Fruit fly (Drosophila melanogaster) whole organism, embryonic: ENCODE results near the gene Ubi-p5E.

Experiments used
- CG10267 ChIP-seq: fragments of 200-800 bp; sonication (Bioruptor generic); optimal IDR thresholded peaks from 2 replicates; lab custom pipeline; 2018; ENCODE audit warnings: missing biosample characterization, mild to moderate bottlenecking, missing genetic modification characterization, moderate library complexity
- CG10543 ChIP-seq: fragments of 200-800 bp; sonication (Bioruptor generic); optimal IDR thresholded peaks from 3 replicates; lab custom pipeline; 2017; ENCODE audit warnings: missing biosample characterization, mild to moderate bottlenecking, missing genetic modification characterization, moderate library complexity
- CG11695 ChIP-seq: fragments of 200-800 bp; sonication (Bioruptor generic); IDR thresholded peaks from 3 replicates; pipeline ENCODE4 v1.3.6; 2022; ENCODE audit warnings: missing biosample characterization, missing genetic modification characterization
- CG11696 ChIP-seq: fragments of 200-800 bp; sonication (Bioruptor generic); IDR thresholded peaks from 2 replicates; pipeline ENCODE4 v1.3.6; 2022; ENCODE audit warnings: missing biosample characterization, missing genetic modification characterization
- CG12219 ChIP-seq: fragments of 200-800 bp; sonication (Bioruptor generic); optimal IDR thresholded peaks from 3 replicates; lab custom pipeline; 2018; ENCODE audit warnings: missing biosample characterization, mild to moderate bottlenecking, missing genetic modification characterization
- CG13424 ChIP-seq: fragments of 200-800 bp; sonication (Bioruptor generic); optimal IDR thresholded peaks from 2 replicates; lab custom pipeline; 2019; ENCODE audit warnings: missing biosample characterization, mild to moderate bottlenecking, missing genetic modification characterization, moderate library complexity
- CG14965 ChIP-seq: fragments of 200-800 bp; sonication (Bioruptor generic); optimal IDR thresholded peaks from 2 replicates; lab custom pipeline; 2016; ENCODE audit warnings: missing biosample characterization, missing genetic modification characterization, borderline replicate concordance
- CG15696 ChIP-seq: fragments of 200-800 bp; sonication (Bioruptor generic); optimal IDR thresholded peaks from 2 replicates; lab custom pipeline; 2019; ENCODE audit warnings: missing biosample characterization, mild to moderate bottlenecking, missing genetic modification characterization, moderate library complexity
- CG1602 ChIP-seq: fragments of 200-800 bp; sonication (Bioruptor generic); optimal IDR thresholded peaks from 3 replicates; lab custom pipeline; 2016; ENCODE audit warnings: missing biosample characterization, missing genetic modification characterization
- CG1603 ChIP-seq: fragments of 200-800 bp; sonication (Bioruptor generic); optimal IDR thresholded peaks from 2 replicates; lab custom pipeline; 2019; ENCODE audit warnings: missing biosample characterization, mild to moderate bottlenecking, missing genetic modification characterization, moderate library complexity
- CG17829 ChIP-seq: fragments of 200-800 bp; optimal IDR thresholded peaks from 2 replicates; lab custom pipeline; 2019; ENCODE audit warnings: missing biosample characterization, mild to moderate bottlenecking, missing genetic modification characterization, moderate library complexity
- CG18262 ChIP-seq: fragments of 200-800 bp; optimal IDR thresholded peaks from 3 replicates; lab custom pipeline; 2019; ENCODE audit warnings: missing biosample characterization, mild to moderate bottlenecking, missing genetic modification characterization, moderate library complexity
- CG1832 ChIP-seq: fragments of 200-800 bp; sonication (Bioruptor generic); optimal IDR thresholded peaks from 2 replicates; lab custom pipeline; 2017; ENCODE audit warnings: missing biosample characterization, mild to moderate bottlenecking, missing genetic modification characterization, inconsistent platforms
- CG18619 ChIP-seq: fragments of 200-800 bp; sonication (Bioruptor generic); optimal IDR thresholded peaks from 3 replicates; lab custom pipeline; 2017; ENCODE audit warnings: missing biosample characterization, mild to moderate bottlenecking, missing genetic modification characterization
- CG2120 ChIP-seq: fragments of 200-800 bp; sonication (Bioruptor generic); optimal IDR thresholded peaks from 3 replicates; lab custom pipeline; 2016; ENCODE audit warnings: missing biosample characterization, missing genetic modification characterization
- CG31224 ChIP-seq: fragments of 200-800 bp; sonication (Bioruptor generic); IDR thresholded peaks from 2 replicates; pipeline ENCODE4 v1.3.6; 2022; ENCODE audit warnings: missing biosample characterization, missing genetic modification characterization
- CG3847 ChIP-seq: fragments of 200-800 bp; sonication (Bioruptor generic); IDR thresholded peaks from 2 replicates; pipeline ENCODE4 v1.3.6; 2022; ENCODE audit warnings: missing biosample characterization, missing genetic modification characterization
- CG3995 ChIP-seq: fragments of 200-800 bp; sonication (Bioruptor generic); optimal IDR thresholded peaks from 3 replicates; lab custom pipeline; 2016; ENCODE audit warnings: missing biosample characterization, missing genetic modification characterization
- CG7271 ChIP-seq: fragments of 200-800 bp; sonication (Bioruptor generic); optimal IDR thresholded peaks from 2 replicates; lab custom pipeline; 2018; ENCODE audit warnings: missing biosample characterization, mild to moderate bottlenecking, missing genetic modification characterization, moderate library complexity
- CG7786 ChIP-seq: fragments of 200-800 bp; sonication (Bioruptor generic); optimal IDR thresholded peaks from 2 replicates; lab custom pipeline; 2016; ENCODE audit warnings: missing biosample characterization, missing genetic modification characterization
- CG9797 ChIP-seq: fragments of 200-800 bp; sonication (Bioruptor generic); optimal IDR thresholded peaks from 3 replicates; lab custom pipeline; 2018; ENCODE audit warnings: missing biosample characterization, mild to moderate bottlenecking, missing genetic modification characterization
- Dek ChIP-seq: fragments of 200-800 bp; sonication (Bioruptor generic); optimal IDR thresholded peaks from 3 replicates; lab custom pipeline; 2019; ENCODE audit warnings: missing biosample characterization, mild to moderate bottlenecking, missing genetic modification characterization, moderate library complexity
- Dll ChIP-seq: fragments of 200-800 bp; sonication (Bioruptor generic); IDR thresholded peaks from 4 replicates; pipeline ENCODE4 v1.3.6; 2022; ENCODE audit warnings: missing biosample characterization, missing genetic modification characterization; ENCODE audit not compliant: partially characterized antibody
- Hand ChIP-seq: fragments of 200-800 bp; sonication (Bioruptor generic); optimal IDR thresholded peaks from 2 replicates; lab custom pipeline; 2017; ENCODE audit warnings: mild to moderate bottlenecking, missing biosample characterization, missing genetic modification reagents, missing genetic modification characterization
- HmgD ChIP-seq: fragments of 200-800 bp; sonication (Bioruptor generic); optimal IDR thresholded peaks from 3 replicates; lab custom pipeline; 2016; ENCODE audit warnings: missing biosample characterization, missing genetic modification characterization
- Sox102F ChIP-seq: fragments of 200-800 bp; sonication (Bioruptor generic); optimal IDR thresholded peaks from 2 replicates; lab custom pipeline; 2018; ENCODE audit warnings: missing biosample characterization, mild to moderate bottlenecking, missing genetic modification characterization, moderate library complexity
- TFAM ChIP-seq: fragments of 200-800 bp; sonication (Bioruptor generic); optimal IDR thresholded peaks from 2 replicates; lab custom pipeline; 2017; ENCODE audit warnings: missing biosample characterization, missing genetic modification characterization, inconsistent platforms
- al ChIP-seq: fragments of 200-800 bp; sonication (Bioruptor generic); IDR thresholded peaks from 2 replicates; pipeline ENCODE4 v1.3.6; 2022; ENCODE audit warnings: missing biosample characterization, missing genetic modification characterization
- bcd ChIP-seq: fragments of 200-800 bp; sonication (Bioruptor generic); optimal IDR thresholded peaks from 2 replicates; lab custom pipeline; 2017; ENCODE audit warnings: missing biosample characterization, mild to moderate bottlenecking, missing genetic modification characterization
- cas ChIP-seq: fragments of 200-800 bp; sonication (Bioruptor generic); IDR thresholded peaks from 2 replicates; pipeline ENCODE4 v1.3.6; 2022; ENCODE audit warnings: missing biosample characterization, missing genetic modification characterization
- croc ChIP-seq: fragments of 200-800 bp; sonication (Bioruptor generic); conservative IDR thresholded peaks from 3 replicates; pipeline ENCODE4 v1.3.6; 2022; ENCODE audit warnings: missing biosample characterization, missing genetic modification characterization
- dpn ChIP-seq, 2 experiments: fragments of 200-800 bp; sonication (Bioruptor generic); optimal IDR thresholded peaks; 3 replicates each; lab custom pipeline; 2016; ENCODE audit warnings: missing biosample characterization in 2 of 2, missing genetic modification characterization in 2 of 2
- ems ChIP-seq: fragments of 200-800 bp; sonication (Bioruptor generic); optimal IDR thresholded peaks from 3 replicates; lab custom pipeline; 2016; ENCODE audit warnings: missing biosample characterization, missing genetic modification characterization
- fd3F ChIP-seq: fragments of 200-800 bp; sonication (Bioruptor generic); optimal IDR thresholded peaks from 2 replicates; lab custom pipeline; 2018; ENCODE audit warnings: missing biosample characterization, mild to moderate bottlenecking, missing genetic modification characterization, moderate library complexity
- hbn ChIP-seq: fragments of 200-800 bp; sonication (Bioruptor generic); IDR thresholded peaks from 2 replicates; pipeline ENCODE4 v1.3.6; 2022; ENCODE audit warnings: missing biosample characterization, missing genetic modification characterization; ENCODE audit not compliant: partially characterized antibody
- jing ChIP-seq: fragments of 200-800 bp; sonication (Bioruptor generic); optimal IDR thresholded peaks from 2 replicates; lab custom pipeline; 2018; ENCODE audit warnings: missing biosample characterization, mild to moderate bottlenecking, missing genetic modification characterization
- lola ChIP-seq, 3 experiments: fragments of >200 bp in 2 of 3; fragments of 200-800 bp in 1 of 3; sonication (Bioruptor generic) in 1 of 3; optimal IDR thresholded peaks; 2 replicates each; lab custom pipeline; 2017 to 2019; ENCODE audit warnings: missing biosample characterization in 3 of 3, missing genetic modification characterization in 3 of 3, mild to moderate bottlenecking in 1 of 3, moderate library complexity in 1 of 3
- mld ChIP-seq: fragments of 200-800 bp; sonication (Bioruptor generic); IDR thresholded peaks from 3 replicates; pipeline ENCODE4 v1.3.6; 2022; ENCODE audit warnings: missing biosample characterization, missing genetic modification characterization; ENCODE audit not compliant: partially characterized antibody
- nmo ChIP-seq: fragments of 200-800 bp; sonication (Bioruptor generic); optimal IDR thresholded peaks from 2 replicates; lab custom pipeline; 2018; ENCODE audit warnings: missing biosample characterization, mild to moderate bottlenecking, missing genetic modification characterization, moderate library complexity
- psq ChIP-seq: fragments of 200-800 bp; sonication (Bioruptor generic); optimal IDR thresholded peaks from 2 replicates; lab custom pipeline; 2017; ENCODE audit warnings: missing biosample characterization, missing genetic modification characterization
- ranshi ChIP-seq: fragments of 200-800 bp; sonication (Bioruptor generic); IDR thresholded peaks from 2 replicates; pipeline ENCODE4 v1.3.6; 2022; ENCODE audit warnings: missing biosample characterization, missing genetic modification characterization
- sr ChIP-seq: fragments of 200-800 bp; sonication (Bioruptor generic); IDR thresholded peaks from 3 replicates; pipeline ENCODE4 v1.3.6; 2022; ENCODE audit warnings: missing biosample characterization, missing genetic modification characterization
- ssp ChIP-seq: fragments of 200-800 bp; sonication (Bioruptor generic); IDR thresholded peaks from 2 replicates; pipeline ENCODE4 v1.3.6; 2022; ENCODE audit warnings: missing biosample characterization, missing genetic modification characterization
- tll ChIP-seq, 2 experiments: fragments of 200-800 bp in 1 of 2; fragments of >200 bp in 1 of 2; sonication (Bioruptor generic) in 1 of 2; optimal IDR thresholded peaks; 2 replicates each; lab custom pipeline; 2017 to 2019; ENCODE audit warnings: missing biosample characterization in 2 of 2, missing genetic modification characterization in 2 of 2, mild to moderate bottlenecking in 1 of 2, moderate library complexity in 1 of 2
- toy ChIP-seq: fragments of 200-800 bp; sonication (Bioruptor generic); IDR thresholded peaks from 2 replicates; pipeline ENCODE4 v1.3.6; 2022; ENCODE audit warnings: missing biosample characterization, missing genetic modification characterization
- tx ChIP-seq: fragments of 200-800 bp; sonication (Bioruptor generic); optimal IDR thresholded peaks from 2 replicates; lab custom pipeline; 2016; ENCODE audit warnings: missing biosample characterization, missing genetic modification characterization
- zen ChIP-seq: fragments of 200-800 bp; sonication (Bioruptor generic); optimal IDR thresholded peaks from 3 replicates; lab custom pipeline; 2018; ENCODE audit warnings: missing biosample characterization, mild to moderate bottlenecking, missing genetic modification characterization, moderate library complexity
- zen2 ChIP-seq: fragments of 200-800 bp; sonication (Bioruptor generic); IDR thresholded peaks from 3 replicates; pipeline ENCODE4 v1.3.6; 2022; ENCODE audit warnings: missing biosample characterization, missing genetic modification characterization; ENCODE audit not compliant: partially characterized antibody
- zfh1 ChIP-seq: fragments of 200-800 bp; sonication (Bioruptor generic); IDR thresholded peaks from 3 replicates; pipeline ENCODE4 v1.3.6; 2022; ENCODE audit warnings: missing biosample characterization, missing genetic modification characterization

The Ubi-p5E gene

DNA sequence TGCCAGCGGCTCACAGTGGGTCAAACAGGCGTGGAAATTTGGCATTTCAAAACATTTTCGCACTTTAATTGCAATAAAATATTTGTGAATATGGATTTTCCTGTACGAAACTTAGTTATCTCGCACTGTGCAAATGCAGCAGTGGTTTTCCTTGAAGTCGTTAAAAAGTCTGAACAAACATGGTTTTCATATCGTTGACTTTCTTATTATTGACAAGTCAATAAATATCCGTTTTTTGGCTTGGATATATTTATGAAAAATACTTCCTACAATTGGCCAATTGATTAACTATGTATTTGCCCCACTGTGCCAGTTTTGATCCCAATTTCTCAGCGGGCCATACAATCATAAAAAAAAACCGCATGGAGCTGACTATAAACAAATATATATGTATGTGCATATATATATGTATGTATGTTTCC is 14.0 kb downstream of the Ubi-p5E start (continued):
- TF ChIP-seq CG1603 (peak; percentile 93), toy (GFP tag; lab: Robert Waterston, UW) (peak; percentile 75; the same call in 1 of the 2 replicates), CG18619 (GFP tag; lab: Kevin White, UChicago) (peak; percentile 95), ssp (peak; percentile 84), CG10267 (tag; lab: Kevin White, UChicago) (peak; percentile 90), CG11696 (GFP tag; lab: Robert Waterston, UW) (peak; percentile 82), zfh1 (peak; percentile 94), cas (GFP tag; lab: Robert Waterston, UW) (peak; percentile 90), sr (GFP tag; lab: Robert Waterston, UW) (peak; percentile 81), nmo (GFP tag; lab: Kevin White, UChicago) (peak; percentile 98), CG12219 (GFP tag; lab: Kevin White, UChicago) (peak; percentile 95), CG11695 (GFP tag; lab: Robert Waterston, UW) (peak; percentile 97), CG7786 (GFP tag; lab: Kevin White, UChicago) (peak; percentile 95), fd3F (GFP tag; lab: Kevin White, UChicago) (peak; percentile 93), Dek (tag; lab: Kevin White, UChicago) (peak; percentile 90), croc (GFP tag; lab: Robert Waterston, UW) (peak; percentile 94), CG1602 (peak; percentile 95), psq (peak; percentile 79), zen (tag; lab: Kevin White, UChicago) (peak; percentile 86), HmgD (GFP tag; lab: Kevin White, UChicago) (peak; percentile 91), mld (no peak), CG10543 (GFP tag; lab: Kevin White, UChicago) (peak; percentile 91), CG7271 (peak; percentile 57), lola (GFP tag; optimal IDR thresholded peaks at IDR 0.05; lab: Kevin White, UChicago) (peak in 1 of 3 experiments; percentile 91), TFAM (GFP tag; lab: Kevin White, UChicago) (peak; percentile 83), CG1832 (no peak), jing (GFP tag; lab: Kevin White, UChicago) (peak; percentile 96), CG14965 (GFP tag; lab: Kevin White, UChicago) (peak; percentile 69), al (GFP tag; lab: Robert Waterston, UW) (peak; percentile 86), ranshi (GFP tag; lab: Robert Waterston, UW) (peak; percentile 92), CG3847 (peak; percentile 91), Hand (peak; percentile 78), CG15696 (tag; lab: Kevin White, UChicago) (peak; percentile 81), tll (GFP tag; optimal IDR thresholded peaks at IDR 0.05; lab: Kevin White, UChicago) (peak in 1 of 2 experiments; percentile 71), hbn (GFP tag; lab: Robert Waterston, UW) (no peak), Dll (no peak), CG2120 (GFP tag; lab: Kevin White, UChicago) (peak; percentile 94), CG3995 (GFP tag; lab: Kevin White, UChicago) (peak; percentile 54), bcd (GFP tag; lab: Kevin White, UChicago) (peak; percentile 96), zen2 (GFP tag; lab: Robert Waterston, UW) (no peak), CG31224 (GFP tag; lab: Robert Waterston, UW) (peak; percentile 81), CG18262 (tag; lab: Kevin White, UChicago) (peak; percentile 98), dpn (GFP tag; optimal IDR thresholded peaks at IDR 0.05; lab: Kevin White, UChicago) (peak; percentile 96 to 97), CG13424 (peak; percentile 97), CG17829 (tag; lab: Kevin White, UChicago) (peak; percentile 96), Sox102F (GFP tag; lab: Kevin White, UChicago) (peak; percentile 99), ems (GFP tag; lab: Kevin White, UChicago) (peak; percentile 96), tx (GFP tag; lab: Kevin White, UChicago) (peak; percentile 94), CG9797 (GFP tag; lab: Kevin White, UChicago) (peak; percentile 35)
